Worm (Caenorhabditis elegans) whole organism, midembryonic: ENCODE data around the gene ttc-37.

Experiments used
- cog-1 ChIP-seq: sonication (generic microtip); optimal IDR thresholded peaks from 2 replicates; lab custom pipeline; 2016; ENCODE audit warnings: missing genetic modification characterization, missing compliant biosample characterization
- flt-1 ChIP-seq: fragments of 200-800 bp; sonication (Bioruptor generic); IDR thresholded peaks from 2 replicates; pipeline ENCODE4 v1.3.6; 2022; ENCODE audit warnings: missing genetic modification characterization, missing compliant biosample characterization
- ref-1 ChIP-seq: fragments of 200-800 bp; sonication (Bioruptor generic); conservative IDR thresholded peaks from 2 replicates; pipeline ENCODE4 v1.3.6; 2022; ENCODE audit warnings: missing genetic modification reagents, missing genetic modification characterization, missing compliant biosample characterization
- tab-1 ChIP-seq: fragments of 200-800 bp; sonication (Bioruptor generic); IDR thresholded peaks from 2 replicates; pipeline ENCODE4 v1.3.6; 2022; ENCODE audit warnings: missing genetic modification characterization, missing compliant biosample characterization

ce11 chrV:5239404-5239803 lies 35.1 kb downstream of the ttc-37 start, which contains the start of gene C52A10.3:
- TF ChIP-seq tab-1 (no peak), flt-1 (no peak), ref-1 (no peak), cog-1 (tag; lab: Kevin White, UChicago) (no peak)
